Worm (Caenorhabditis elegans) whole organism, L2 larva: ENCODE measurements around the gene H03E18.2.

Experiments used
- C34F6.9 ChIP-seq: fragments of 150-350 bp; optimal IDR thresholded peaks from 2 replicates; lab custom pipeline; 2014; ENCODE audit warnings: missing biosample characterization, missing genetic modification characterization
- ZK546.5 ChIP-seq: sonication (generic microtip); optimal IDR thresholded peaks from 2 replicates; lab custom pipeline; 2017; ENCODE audit warnings: missing biosample characterization, missing genetic modification characterization
- egl-27 ChIP-seq: sonication (generic microtip); optimal IDR thresholded peaks from 3 replicates; lab custom pipeline; 2017; ENCODE audit warnings: missing biosample characterization, missing genetic modification reagents, missing genetic modification characterization
- nhr-23 ChIP-seq: fragments of 150-350 bp; optimal IDR thresholded peaks from 2 replicates; lab custom pipeline; 2014; ENCODE audit warnings: missing biosample characterization, missing genetic modification reagents, missing genetic modification characterization

- TF ChIP-seq C34F6.9 (tag; lab: Kevin White, UChicago): no peak
- TF ChIP-seq nhr-23 (tag; lab: Kevin White, UChicago): no peak
- TF ChIP-seq egl-27: no peak
- TF ChIP-seq ZK546.5 (tag; lab: Kevin White, UChicago): no peak
Measured at ce11 chrX:8507576-8507975, 12.7 kb downstream of the H03E18.2 start, which contains the start of gene H03E18.1.
